Worm (Caenorhabditis elegans): ENCODE measurements around the gene T10G3.8.

Gene T10G3.8

ce11 chrV:13464123-13464522 is 12.1 kb downstream of the T10G3.8 start:
- no peak for TF ChIP-seq mab-9 (GFP tag; IDR thresholded peaks at IDR 0.05)
- TF ChIP-seq nhr-85 (tag) = peak; percentile 67
- TF ChIP-seq snu-23 (GFP tag; optimal IDR thresholded peaks at IDR 0.05) = peak; percentile 4
- no peak for TF ChIP-seq lin-39 (tag; optimal IDR thresholded peaks at IDR 0.05)
- TF ChIP-seq lsy-2 (tag; optimal IDR thresholded peaks at IDR 0.05) = peak in 1 of 2 experiments; percentile 8
- TF ChIP-seq rnt-1 (tag; optimal IDR thresholded peaks at IDR 0.05) = peak; percentile 1
- TF ChIP-seq aha-1 (tag; optimal IDR thresholded peaks at IDR 0.05) = no peak
- TF ChIP-seq lin-14 (GFP tag; optimal IDR thresholded peaks at IDR 0.05) = peak; percentile 65
- no peak for TF ChIP-seq ceh-8 (GFP tag; optimal IDR thresholded peaks at IDR 0.05)
- TF ChIP-seq elt-3 (tag; optimal IDR thresholded peaks at IDR 0.05) = peak in 1 of 6 experiments; percentile 1
- TF ChIP-seq dpl-1 (GFP tag; optimal IDR thresholded peaks at IDR 0.05) = peak in 1 of 3 experiments; percentile 1
- TF ChIP-seq blmp-1 (tag; optimal IDR thresholded peaks at IDR 0.05) = peak; percentile 35
- peak; percentile 73 for TF ChIP-seq skn-1 (tag; optimal IDR thresholded peaks at IDR 0.05)
- no peak for TF ChIP-seq Y116A8C.19 (tag; optimal IDR thresholded peaks at IDR 0.05; ENCODE audit: borderline replicate concordance)
- TF ChIP-seq fkh-8 (tag; optimal IDR thresholded peaks at IDR 0.05) = no peak
- TF ChIP-seq nhr-71 (tag; optimal IDR thresholded peaks at IDR 0.05) = peak; percentile 20
- no peak for TF ChIP-seq lin-35 (GFP tag; optimal IDR thresholded peaks at IDR 0.05)

- TF ChIP-seq lin-14 (GFP tag; optimal IDR thresholded peaks at IDR 0.05) (peak; percentile 88), fkh-4 (tag; optimal IDR thresholded peaks at IDR 0.05; ENCODE audit: borderline replicate concordance) (no peak), nhr-76 (tag; optimal IDR thresholded peaks at IDR 0.05) (no peak), C04F5.9 (tag; optimal IDR thresholded peaks at IDR 0.05) (no peak), aly-2 (tag; optimal IDR thresholded peaks at IDR 0.05) (no peak), lsy-2 (tag; optimal IDR thresholded peaks at IDR 0.05) (peak; percentile 52 to 67), lin-15B (tag; optimal IDR thresholded peaks at IDR 0.05) (no peak), blmp-1 (tag; optimal IDR thresholded peaks at IDR 0.05) (peak; percentile 18), pqm-1 (tag; optimal IDR thresholded peaks at IDR 0.05) (peak; percentile 98), lir-3 (tag; optimal IDR thresholded peaks at IDR 0.05; ENCODE audit: poor library complexity) (peak; percentile 30), ceh-82 (tag; optimal IDR thresholded peaks at IDR 0.05) (peak; percentile 47 to 63 (median 58)), grh-1 (GFP tag; IDR thresholded peaks at IDR 0.05) (no peak), nhr-237 (tag; optimal IDR thresholded peaks at IDR 0.05) (peak; percentile 24), ces-1 (GFP tag; optimal IDR thresholded peaks at IDR 0.05) (no peak), ceh-63 (GFP tag; optimal IDR thresholded peaks at IDR 0.05) (no peak), dsc-1 (tag; optimal IDR thresholded peaks at IDR 0.05) (peak; percentile 20), egl-27 (tag; optimal IDR thresholded peaks at IDR 0.05) (no peak), nhr-90 (tag; optimal IDR thresholded peaks at IDR 0.05; ENCODE audit: poor library complexity) (peak; percentile 22), C34B4.2 (tag; optimal IDR thresholded peaks at IDR 0.05) (no peak), nhr-28 (tag; optimal IDR thresholded peaks at IDR 0.05) (peak; percentile 28), isw-1 (GFP tag; IDR thresholded peaks at IDR 0.05) (peak; percentile 23; the same call in 1 of the 2 replicates), nhr-77 (tag; optimal IDR thresholded peaks at IDR 0.05) (peak; percentile 44), nhr-20 (tag; optimal IDR thresholded peaks at IDR 0.05) (peak; percentile 78), ceh-8 (GFP tag; optimal IDR thresholded peaks at IDR 0.05) (no peak), sox-4 (tag; optimal IDR thresholded peaks at IDR 0.05) (no peak), unc-62 (GFP tag; optimal IDR thresholded peaks at IDR 0.05) (no peak), ztf-4 (tag; optimal IDR thresholded peaks at IDR 0.05) (no peak), tbx-2 (tag; optimal IDR thresholded peaks at IDR 0.05) (peak; percentile 45), skn-1 (tag; optimal IDR thresholded peaks at IDR 0.05) (peak; percentile 79), fkh-8 (tag; optimal IDR thresholded peaks at IDR 0.05) (peak; percentile 60), unc-30 (tag; optimal IDR thresholded peaks at IDR 0.05) (no peak), nhr-19 (GFP tag; conservative IDR thresholded peaks at IDR 0.05) (peak; percentile 39), xbp-1 (tag; optimal IDR thresholded peaks at IDR 0.05) (peak; percentile 30), nhr-47 (tag; optimal IDR thresholded peaks at IDR 0.05) (peak; percentile 65), zag-1 (tag; optimal IDR thresholded peaks at IDR 0.05) (no peak), mab-9 (GFP tag; IDR thresholded peaks at IDR 0.05) (no peak), hlh-4 (tag; optimal IDR thresholded peaks at IDR 0.05) (no peak), sptf-1 (tag; optimal IDR thresholded peaks at IDR 0.05) (no peak), ets-5 (GFP tag; IDR thresholded peaks at IDR 0.05) (no peak), unc-86 (tag; optimal IDR thresholded peaks at IDR 0.05) (peak; percentile 26), unc-130 (tag; optimal IDR thresholded peaks at IDR 0.05) (no peak)
These were observed 13.3 kb downstream of the T10G3.8 start, which contains the start of gene frm-10 for ce11 chrV:13462974-13463373. Gene frm-10, plus strand, starts transcription at chrV:13463207.
